Worm (Caenorhabditis elegans) whole organism, L3 larva: ENCODE results near the gene F22E5.11.
"Not testable (repeated sequence)": the region's sequence is repeated elsewhere in the genome, so short reads cannot be mapped to it uniquely, and the experiment has no call there.

ENCODE experiments used
- ama-1 ChIP-seq: fragments of 150-350 bp; optimal IDR thresholded peaks from 2 replicates; lab custom pipeline; 2018
- ceh-16 ChIP-seq: sonication (generic microtip); optimal IDR thresholded peaks from 2 replicates; lab custom pipeline; 2017; ENCODE audit warnings: missing biosample characterization, missing genetic modification characterization
- ceh-82 ChIP-seq: fragments of 150-350 bp; optimal IDR thresholded peaks from 2 replicates; lab custom pipeline; 2014; ENCODE audit warnings: missing biosample characterization, missing genetic modification characterization
- daf-12 ChIP-seq: fragments of 150-350 bp; optimal IDR thresholded peaks from 2 replicates; lab custom pipeline; 2014; ENCODE audit warnings: missing biosample characterization, missing genetic modification reagents, missing genetic modification characterization
- egl-27 ChIP-seq: sonication (generic microtip); optimal IDR thresholded peaks from 4 replicates; lab custom pipeline; 2017; ENCODE audit warnings: missing biosample characterization, missing genetic modification reagents, missing genetic modification characterization
- egl-5 ChIP-seq: fragments of 150-350 bp; optimal IDR thresholded peaks from 2 replicates; lab custom pipeline; 2017; ENCODE audit warnings: missing biosample characterization, missing genetic modification reagents, missing genetic modification characterization, inconsistent platforms
- elt-2 ChIP-seq: sonication (generic microtip); optimal IDR thresholded peaks from 2 replicates; lab custom pipeline; 2016; ENCODE audit warnings: missing genetic modification reagents, mild to moderate bottlenecking, missing genetic modification characterization, missing compliant biosample characterization
- elt-3 ChIP-seq, 3 experiments: fragments of 150-350 bp in 1 of 3; sonication (generic microtip) in 2 of 3; optimal IDR thresholded peaks; 2 replicates in 2 of 3; 4 replicates in 1 of 3; lab custom pipeline; 2014 to 2017; ENCODE audit warnings: missing biosample characterization in 3 of 3, missing genetic modification characterization in 3 of 3
- fkh-10 ChIP-seq: sonication (generic microtip); optimal IDR thresholded peaks from 2 replicates; lab custom pipeline; 2017; ENCODE audit warnings: missing biosample characterization, missing genetic modification reagents, missing genetic modification characterization
- fos-1 ChIP-seq: fragments of 150-350 bp; optimal IDR thresholded peaks from 2 replicates; lab custom pipeline; 2014; ENCODE audit warnings: missing biosample characterization, missing genetic modification characterization
- hmg-11 ChIP-seq: sonication (generic microtip); optimal IDR thresholded peaks from 2 replicates; lab custom pipeline; 2016; ENCODE audit warnings: missing genetic modification characterization, missing compliant biosample characterization
- jun-1 ChIP-seq: fragments of 150-350 bp; optimal IDR thresholded peaks from 2 replicates; lab custom pipeline; 2014; ENCODE audit warnings: missing biosample characterization, missing genetic modification reagents, missing genetic modification characterization
- lin-15B ChIP-seq: fragments of 150-350 bp; optimal IDR thresholded peaks from 2 replicates; lab custom pipeline; 2014; ENCODE audit warnings: missing biosample characterization, missing genetic modification characterization
- lin-39 ChIP-seq: fragments of 150-350 bp; optimal IDR thresholded peaks from 2 replicates; lab custom pipeline; 2018; ENCODE audit warnings: missing biosample characterization, missing genetic modification reagents, missing genetic modification characterization
- lsy-12 ChIP-seq: sonication (generic microtip); optimal IDR thresholded peaks from 2 replicates; lab custom pipeline; 2016; ENCODE audit warnings: mild to moderate bottlenecking, missing genetic modification characterization, missing compliant biosample characterization
- mdl-1 ChIP-seq: fragments of 150-350 bp; optimal IDR thresholded peaks from 2 replicates; lab custom pipeline; 2014; ENCODE audit warnings: missing biosample characterization, missing genetic modification characterization
- mml-1 ChIP-seq: fragments of 150-350 bp; sonication (generic microtip); optimal IDR thresholded peaks from 3 replicates; lab custom pipeline; 2014; ENCODE audit warnings: missing biosample characterization, missing genetic modification characterization
- nfya-1 ChIP-seq: sonication (generic microtip); optimal IDR thresholded peaks from 2 replicates; lab custom pipeline; 2017; ENCODE audit warnings: missing genetic modification characterization, mild to moderate bottlenecking, missing compliant biosample characterization, antibody characterized with exemption, moderate library complexity; ENCODE audit not compliant: insufficient read depth
- nhr-12 ChIP-seq: fragments of 150-350 bp; optimal IDR thresholded peaks from 2 replicates; lab custom pipeline; 2014; ENCODE audit warnings: missing biosample characterization, missing genetic modification characterization
- nhr-23 ChIP-seq: fragments of 150-350 bp; optimal IDR thresholded peaks from 2 replicates; lab custom pipeline; 2014; ENCODE audit warnings: missing biosample characterization, missing genetic modification reagents, missing genetic modification characterization
- nhr-237 ChIP-seq: fragments of 150-350 bp; optimal IDR thresholded peaks from 2 replicates; lab custom pipeline; 2014; ENCODE audit warnings: missing biosample characterization, missing genetic modification characterization
- nhr-25 ChIP-seq: sonication (generic microtip); optimal IDR thresholded peaks from 2 replicates; lab custom pipeline; 2017; ENCODE audit warnings: missing biosample characterization, missing genetic modification characterization
- nhr-28 ChIP-seq: fragments of 150-350 bp; optimal IDR thresholded peaks from 2 replicates; lab custom pipeline; 2014; ENCODE audit warnings: missing biosample characterization, missing genetic modification characterization
- nhr-43 ChIP-seq: sonication (generic microtip); optimal IDR thresholded peaks from 2 replicates; lab custom pipeline; 2016; ENCODE audit warnings: mild to moderate bottlenecking, missing genetic modification characterization, missing compliant biosample characterization; ENCODE audit not compliant: poor library complexity, severe bottlenecking
- nhr-76 ChIP-seq: fragments of 150-350 bp; sonication (generic microtip); optimal IDR thresholded peaks from 5 replicates; lab custom pipeline; 2014; ENCODE audit warnings: missing biosample characterization, missing genetic modification characterization
- pha-4 ChIP-seq: fragments of 150-350 bp; optimal IDR thresholded peaks from 2 replicates; lab custom pipeline; 2014; ENCODE audit warnings: missing biosample characterization, missing genetic modification reagents, missing genetic modification characterization
- pqm-1 ChIP-seq: fragments of 150-350 bp; optimal IDR thresholded peaks from 2 replicates; lab custom pipeline; 2017; ENCODE audit warnings: missing biosample characterization, missing genetic modification characterization, inconsistent platforms
- sea-2 ChIP-seq: fragments of 150-350 bp; sonication (generic microtip); optimal IDR thresholded peaks from 4 replicates; lab custom pipeline; 2014; ENCODE audit warnings: missing biosample characterization, missing genetic modification reagents, missing genetic modification characterization
- snpc-4 ChIP-seq: fragments of 150-350 bp; optimal IDR thresholded peaks from 2 replicates; lab custom pipeline; 2014; ENCODE audit warnings: missing biosample characterization, missing genetic modification characterization
- tbx-2 ChIP-seq: sonication (generic microtip); optimal IDR thresholded peaks from 2 replicates; lab custom pipeline; 2016; ENCODE audit warnings: mild to moderate bottlenecking, missing genetic modification characterization, missing compliant biosample characterization
- unc-62 ChIP-seq: fragments of 150-350 bp; sonication (generic microtip); optimal IDR thresholded peaks from 4 replicates; lab custom pipeline; 2014; ENCODE audit warnings: missing biosample characterization, missing genetic modification reagents, missing genetic modification characterization
- ztf-11 ChIP-seq: fragments of 150-350 bp; optimal IDR thresholded peaks from 2 replicates; lab custom pipeline; 2014; ENCODE audit warnings: missing biosample characterization, missing genetic modification characterization
- ztf-4 ChIP-seq: fragments of 150-350 bp; optimal IDR thresholded peaks from 2 replicates; lab custom pipeline; 2014; ENCODE audit warnings: missing biosample characterization, missing genetic modification characterization

F22E5.11 gene

DNA sequence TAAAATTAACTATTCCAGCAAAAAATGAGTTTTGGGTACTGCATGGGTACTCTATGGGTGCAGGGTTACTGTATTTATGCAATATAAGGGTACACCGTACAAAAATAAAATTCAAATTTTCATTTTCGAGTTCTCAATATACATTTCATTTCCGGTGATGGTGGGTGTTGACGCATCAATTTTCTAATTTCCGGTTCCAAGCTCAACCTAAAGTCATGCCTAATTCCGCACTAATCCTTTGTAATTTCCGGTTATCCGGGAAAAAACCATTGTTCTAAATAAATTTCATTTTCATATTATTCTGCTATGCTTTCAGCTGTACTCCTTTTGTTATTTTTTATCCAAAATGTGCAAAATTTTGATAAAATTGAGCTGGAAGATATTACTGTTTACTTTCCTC is 15.0 kb upstream of the F22E5.11 start, which contains the start of gene gcy-21:
gcy-21 (plus strand) TSS at position 301 of the 400 bp plus-strand sequence.
- TF ChIP-seq ceh-16 (tag; lab: Kevin White, UChicago) (no peak), jun-1 (tag; lab: Kevin White, UChicago) (no peak), nhr-76 (no peak), daf-12 (no peak), nhr-23 (tag; lab: Kevin White, UChicago) (no peak), unc-62 (GFP tag; lab: Kevin White, UChicago) (no peak), egl-5 (no peak), ceh-82 (no peak), tbx-2 (tag; lab: Kevin White, UChicago) (no peak), hmg-11 (tag; lab: Kevin White, UChicago) (no peak), mml-1 (tag; lab: Kevin White, UChicago) (no peak)

ce11 chrII:2656606-2657005 is 12.2 kb upstream of the F22E5.11 start, which contains the start of gene sri-47:
sri-47 (plus strand) TSS chrII:2656906.
- TF ChIP-seq sea-2 (GFP tag; lab: Kevin White, UChicago) = no peak
- no peak for TF ChIP-seq nhr-28 (tag; lab: Kevin White, UChicago)
- TF ChIP-seq egl-27 (tag; lab: Kevin White, UChicago) = no peak
- no peak for TF ChIP-seq daf-12
- TF ChIP-seq nhr-76 = no peak
- no peak for TF ChIP-seq fkh-10 (GFP tag; lab: Kevin White, UChicago)
- no peak for TF ChIP-seq lin-15B (tag; lab: Kevin White, UChicago)
- TF ChIP-seq nhr-12 (tag; lab: Kevin White, UChicago) = no peak
- TF ChIP-seq lin-39 (tag; lab: Kevin White, UChicago) = no peak
- TF ChIP-seq nhr-43 (tag; lab: Kevin White, UChicago) = no peak
- TF ChIP-seq pqm-1 (tag; lab: Kevin White, UChicago) = no peak
- TF ChIP-seq egl-5 = no peak
- no peak for TF ChIP-seq elt-3 (tag; optimal IDR thresholded peaks at IDR 0.05; lab: Kevin White, UChicago)
- TF ChIP-seq ama-1 (lab: Kevin White, UChicago) = no peak

DNA sequence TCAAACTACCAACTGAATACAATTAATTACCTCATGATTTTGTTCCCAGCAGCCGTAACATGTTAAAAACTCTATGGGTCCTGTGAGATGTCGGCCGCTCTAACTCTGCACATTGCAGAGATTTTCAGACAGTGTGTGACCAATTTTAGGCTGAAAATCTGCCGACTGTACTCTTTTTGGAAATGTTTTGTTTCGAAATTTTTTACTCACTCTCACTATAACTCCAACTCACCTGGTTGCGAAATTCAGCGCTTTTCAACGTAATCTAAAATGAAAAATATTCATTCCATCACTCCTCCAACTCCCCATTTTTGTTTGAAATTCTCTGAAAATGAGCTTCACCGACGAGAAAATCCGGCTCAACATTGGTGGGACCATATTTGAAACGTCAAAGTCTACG is 5.1 kb upstream of the F22E5.11 start, which contains the start of the genes F22E5.13 and F22E5.6:
F22E5.13 (minus strand) TSS at position 101 of the 400 bp plus-strand sequence.
F22E5.6 (plus strand) TSS at position 297 of the 400 bp plus-strand sequence.
- TF ChIP-seq nhr-12 (tag; lab: Kevin White, UChicago) = no peak
- no peak for TF ChIP-seq jun-1 (tag; lab: Kevin White, UChicago)
- no peak for TF ChIP-seq lin-39 (tag; lab: Kevin White, UChicago)
- no peak for TF ChIP-seq egl-5
- no peak for TF ChIP-seq fkh-10 (GFP tag; lab: Kevin White, UChicago)
- no peak for TF ChIP-seq ceh-16 (tag; lab: Kevin White, UChicago)
- TF ChIP-seq nhr-28 (tag; lab: Kevin White, UChicago) = no peak
- no peak for TF ChIP-seq nfya-1 (tag; lab: Kevin White, UChicago)
- TF ChIP-seq nhr-76 = no peak
- no peak for TF ChIP-seq ztf-4
- no peak for TF ChIP-seq egl-27 (tag; lab: Kevin White, UChicago)
- TF ChIP-seq nhr-43 (tag; lab: Kevin White, UChicago) = no peak
- no peak for TF ChIP-seq ztf-11 (tag; lab: Kevin White, UChicago)
- no peak for TF ChIP-seq nhr-237 (tag; lab: Kevin White, UChicago)
- TF ChIP-seq tbx-2 (tag; lab: Kevin White, UChicago) = no peak
- no peak for TF ChIP-seq mdl-1 (tag; lab: Kevin White, UChicago)

DNA sequence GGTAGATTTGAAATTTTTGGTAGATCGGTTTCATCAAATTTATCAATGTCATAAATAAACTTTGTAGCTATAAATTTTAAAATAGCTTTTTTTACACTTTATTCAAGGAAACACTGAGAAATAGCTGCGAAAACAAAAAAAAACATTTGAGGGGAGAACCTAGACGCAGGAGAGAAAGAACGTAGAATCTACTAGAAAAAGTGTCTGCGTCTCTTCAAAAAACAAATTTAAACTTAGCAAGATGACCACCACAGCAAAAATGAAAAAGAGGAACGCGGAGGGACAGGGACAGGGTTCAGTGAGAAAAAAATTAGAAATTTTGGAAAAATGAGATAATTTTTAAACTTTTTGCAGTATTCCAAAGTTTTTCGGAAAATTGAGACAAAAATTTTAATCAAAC is 4.6 kb upstream of the F22E5.11 start:
- TF ChIP-seq lsy-12 (tag; lab: Kevin White, UChicago) = no peak
- no peak for TF ChIP-seq lin-39 (tag; lab: Kevin White, UChicago)
- peak; percentile 51 for TF ChIP-seq nfya-1 (tag; lab: Kevin White, UChicago)
- TF ChIP-seq mml-1 (tag; lab: Kevin White, UChicago) = no peak
- no peak for TF ChIP-seq tbx-2 (tag; lab: Kevin White, UChicago)
- peak; percentile 34 for TF ChIP-seq hmg-11 (tag; lab: Kevin White, UChicago)
- TF ChIP-seq nhr-12 (tag; lab: Kevin White, UChicago) = no peak
- TF ChIP-seq snpc-4 (tag; lab: Kevin White, UChicago) = peak; percentile 7
- TF ChIP-seq nhr-25 (tag; lab: Kevin White, UChicago) = no peak
- no peak for TF ChIP-seq fos-1
- TF ChIP-seq pha-4 (tag; lab: Kevin White, UChicago) = peak; percentile 43

DNA sequence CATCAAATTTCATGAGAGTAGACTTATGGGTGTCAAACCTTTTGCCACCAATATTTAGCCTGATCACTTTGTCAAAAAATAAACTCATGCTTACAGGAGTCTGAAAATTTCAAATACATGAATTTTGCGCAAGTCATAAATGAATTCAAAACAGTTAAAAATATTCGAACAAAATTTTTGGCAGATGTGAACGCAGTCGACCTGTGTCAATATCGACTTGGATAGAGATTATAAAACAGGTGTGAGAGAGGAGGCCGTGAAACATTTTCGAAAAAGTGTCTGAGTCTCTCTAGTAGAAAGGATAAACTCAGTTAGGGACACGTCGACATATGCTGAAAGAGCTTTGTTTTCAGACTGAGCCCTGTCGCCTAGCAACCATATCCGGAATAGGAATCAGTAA is 2.4 kb upstream of the F22E5.11 start, which contains the start of gene F22E5.12:
F22E5.12 (minus strand) TSS at position 101 of the 400 bp plus-strand sequence.
- not testable (repeated sequence) for TF ChIP-seq elt-2, tbx-2, ceh-16 (tag; lab: Kevin White, UChicago)
- TF ChIP-seq, all 47 proteins: peak for 0; not testable (repeated sequence) for 47
